Fruit fly (Drosophila melanogaster): ENCODE measurements around the gene Grp170.

The Grp170 gene

dm6 chrX:2274704-2275199 lies at the start of gene Grp170 (continued):
- TF ChIP-seq ind (GFP tag; optimal IDR thresholded peaks at IDR 0.05) (no peak), Ets97D (GFP tag; optimal IDR thresholded peaks at IDR 0.05) (peak; percentile 86), CG18599 (GFP tag; optimal IDR thresholded peaks at IDR 0.05) (no peak), CG12071 (GFP tag; optimal IDR thresholded peaks at IDR 0.05) (no peak), CG15514 (GFP tag; optimal IDR thresholded peaks at IDR 0.05) (peak; percentile 82), hth (optimal IDR thresholded peaks at IDR 0.05) (no peak), CG15601 (tag; optimal IDR thresholded peaks at IDR 0.05) (no peak), Dp (GFP tag; optimal IDR thresholded peaks at IDR 0.05) (peak; percentile 96), MESR4 (GFP tag; optimal IDR thresholded peaks at IDR 0.05) (peak; percentile 86), CG1603 (tag; optimal IDR thresholded peaks at IDR 0.05) (peak; percentile 63), CG11723 (GFP tag; optimal IDR thresholded peaks at IDR 0.05) (no peak), nmo (GFP tag; optimal IDR thresholded peaks at IDR 0.05) (peak; percentile 34), CG12391 (tag; optimal IDR thresholded peaks at IDR 0.05) (peak; percentile 27), CG5953 (GFP tag; IDR thresholded peaks at IDR 0.05) (no peak), CG7928 (GFP tag; optimal IDR thresholded peaks at IDR 0.05) (no peak), crol (GFP tag; IDR thresholded peaks at IDR 0.05) (peak; percentile 94), lbe (GFP tag; optimal IDR thresholded peaks at IDR 0.05) (no peak), zf30C (GFP tag; optimal IDR thresholded peaks at IDR 0.05) (no peak), Bgb (GFP tag; IDR thresholded peaks at IDR 0.05; ENCODE audit: partially characterized antibody) (peak; percentile 96), CG2202 (tag; optimal IDR thresholded peaks at IDR 0.05) (no peak), CG17829 (tag; optimal IDR thresholded peaks at IDR 0.05) (peak; percentile 22), CG11398 (GFP tag; optimal IDR thresholded peaks at IDR 0.05) (no peak), Deaf1 (tag; optimal IDR thresholded peaks at IDR 0.05) (no peak), Drgx (GFP tag; IDR thresholded peaks at IDR 0.05) (no peak), CG8290 (GFP tag; optimal IDR thresholded peaks at IDR 0.05) (no peak), CG8290 (tag; optimal IDR thresholded peaks at IDR 0.05) (peak in 1 of 2 experiments; percentile 35), Rfx (GFP tag; IDR thresholded peaks at IDR 0.05) (peak; percentile 25; the same call in 1 of the 2 replicates), crp (GFP tag; optimal IDR thresholded peaks at IDR 0.05) (peak in 1 of 2 experiments; percentile 53), nau (GFP tag; optimal IDR thresholded peaks at IDR 0.05) (no peak), CG34224 (GFP tag; IDR thresholded peaks at IDR 0.05; ENCODE audit: partially characterized antibody) (peak; percentile 79), CG9609 (GFP tag; optimal IDR thresholded peaks at IDR 0.05) (no peak), amos (GFP tag; IDR thresholded peaks at IDR 0.05; ENCODE audit: partially characterized antibody) (peak; percentile 96), Myb (GFP tag; optimal IDR thresholded peaks at IDR 0.05) (peak; percentile 48), CG13424 (tag; optimal IDR thresholded peaks at IDR 0.05) (no peak), ato (GFP tag; IDR thresholded peaks at IDR 0.05; ENCODE audit: partially characterized antibody) (peak; percentile 74; the same call in 1 of the 2 replicates), Hmx (GFP tag; optimal IDR thresholded peaks at IDR 0.05) (no peak), CG3281 (GFP tag; optimal IDR thresholded peaks at IDR 0.05) (no peak), sisA (GFP tag; IDR thresholded peaks at IDR 0.05) (no peak), CG17328 (GFP tag; IDR thresholded peaks at IDR 0.05) (no peak), CG31224 (GFP tag; IDR thresholded peaks at IDR 0.05) (no peak), Fer3 (tag; optimal IDR thresholded peaks at IDR 0.05) (no peak), pb (GFP tag; optimal IDR thresholded peaks at IDR 0.05) (no peak), sens (GFP tag) (peak; percentile 81), scrt (GFP tag; optimal IDR thresholded peaks at IDR 0.05) (peak; percentile 93), CG11085 (GFP tag; IDR thresholded peaks at IDR 0.05) (no peak), dmrt11E (tag; optimal IDR thresholded peaks at IDR 0.05) (no peak), cas (GFP tag; IDR thresholded peaks at IDR 0.05) (no peak), jumu (GFP tag; optimal IDR thresholded peaks at IDR 0.05) (no peak), CG6683 (GFP tag; optimal IDR thresholded peaks at IDR 0.05) (peak; percentile 1), nom (GFP tag; optimal IDR thresholded peaks at IDR 0.05) (peak; percentile 51)

All from whole organism, embryonic.